Fruit fly (Drosophila melanogaster): Measurements from ENCODE around the gene Arf1.
A peak's percentile ranks its signal among the peaks of the same experiment; 100 is the strongest.

Gene Arf1

dm6 chr3L:22863367-22864078 lies 8.5 kb downstream of the Arf1 start, which contains the start of gene CG33169 (continued):
- TF ChIP-seq CG3407 (GFP tag; optimal IDR thresholded peaks at IDR 0.05) (peak; percentile 65), shn (GFP tag; optimal IDR thresholded peaks at IDR 0.05) (peak; percentile 90), HmgD (GFP tag; optimal IDR thresholded peaks at IDR 0.05) (peak; percentile 98), tna (GFP tag; IDR thresholded peaks at IDR 0.05; ENCODE audit: partially characterized antibody) (peak; percentile 50), Scr (GFP tag; IDR thresholded peaks at IDR 0.05; ENCODE audit: partially characterized antibody) (peak; percentile 62), B-H2 (GFP tag; optimal IDR thresholded peaks at IDR 0.05) (peak; percentile 95), Sox102F (GFP tag; optimal IDR thresholded peaks at IDR 0.05) (peak; percentile 59), Mad (GFP tag; optimal IDR thresholded peaks at IDR 0.05) (peak; percentile 89), amos (GFP tag; IDR thresholded peaks at IDR 0.05; ENCODE audit: partially characterized antibody) (peak; percentile 76), ems (GFP tag; optimal IDR thresholded peaks at IDR 0.05) (peak; percentile 86), ERR (GFP tag; optimal IDR thresholded peaks at IDR 0.05) (peak; percentile 90), E2f2 (GFP tag; IDR thresholded peaks at IDR 0.05) (peak; percentile 100), zfh1 (GFP tag; IDR thresholded peaks at IDR 0.05) (peak; percentile 89), cato (GFP tag; optimal IDR thresholded peaks at IDR 0.05; ENCODE audit: borderline replicate concordance) (peak; percentile 40), chm (GFP tag; IDR thresholded peaks at IDR 0.05) (peak; percentile 76), CG8388 (GFP tag; optimal IDR thresholded peaks at IDR 0.05) (peak; percentile 31), CG31441 (GFP tag; IDR thresholded peaks at IDR 0.05) (peak; percentile 56; the same call in 1 of the 2 replicates), tin (GFP tag; optimal IDR thresholded peaks at IDR 0.05) (peak; percentile 79), CG17359 (tag; optimal IDR thresholded peaks at IDR 0.05) (peak; percentile 82), br (optimal IDR thresholded peaks at IDR 0.05) (no peak), otp (GFP tag; IDR thresholded peaks at IDR 0.05) (peak; percentile 73), CG15011 (GFP tag; optimal IDR thresholded peaks at IDR 0.05) (peak; percentile 52), pfk (GFP tag; optimal IDR thresholded peaks at IDR 0.05) (peak; percentile 71), CG12659 (GFP tag; optimal IDR thresholded peaks at IDR 0.05) (peak; percentile 93), Sry-δ (GFP tag; optimal IDR thresholded peaks at IDR 0.05) (peak; percentile 83), tll (GFP tag; optimal IDR thresholded peaks at IDR 0.05) (peak in 1 of 2 experiments; percentile 16), CG17612 (GFP tag; IDR thresholded peaks at IDR 0.05) (peak; percentile 88), CG14860 (GFP tag; IDR thresholded peaks at IDR 0.05; ENCODE audit: partially characterized antibody) (0 out of 3 replicates have a peak, but pooled peaks have one; percentile 44), rib (GFP tag; IDR thresholded peaks at IDR 0.05) (peak; percentile 89), CG18599 (GFP tag; optimal IDR thresholded peaks at IDR 0.05) (peak; percentile 86), Opbp (GFP tag; IDR thresholded peaks at IDR 0.05; ENCODE audit: partially characterized antibody) (peak; percentile 71), dimm (GFP tag; IDR thresholded peaks at IDR 0.05) (peak; percentile 41; the same call in 1 of the 2 replicates), CG10147 (GFP tag; optimal IDR thresholded peaks at IDR 0.05) (peak; percentile 52), CG12219 (GFP tag; optimal IDR thresholded peaks at IDR 0.05) (peak; percentile 56), Blimp-1 (GFP tag; optimal IDR thresholded peaks at IDR 0.05) (no peak), dan (GFP tag; IDR thresholded peaks at IDR 0.05) (no peak), CG7357 (GFP tag; IDR thresholded peaks at IDR 0.05) (0 out of 3 replicates have a peak, but pooled peaks have one; percentile 55), Usf (GFP tag; optimal IDR thresholded peaks at IDR 0.05) (peak; percentile 67), Oli (tag; optimal IDR thresholded peaks at IDR 0.05) (peak; percentile 47), row (GFP tag; IDR thresholded peaks at IDR 0.05) (peak; percentile 69), D19A (tag; optimal IDR thresholded peaks at IDR 0.05) (peak; percentile 33), Dad (GFP tag; optimal IDR thresholded peaks at IDR 0.05) (peak; percentile 91), Gug (GFP tag; IDR thresholded peaks at IDR 0.05) (peak; percentile 86), lmd (GFP tag; IDR thresholded peaks at IDR 0.05) (peak; percentile 79), Ets65A (GFP tag) (peak; percentile 100), CG11504 (tag; optimal IDR thresholded peaks at IDR 0.05) (peak; percentile 89), her (GFP tag; optimal IDR thresholded peaks at IDR 0.05) (peak; percentile 86), tup (GFP tag; optimal IDR thresholded peaks at IDR 0.05) (peak; percentile 83), CG12299 (tag; optimal IDR thresholded peaks at IDR 0.05) (peak; percentile 63)

Measured in whole organism, embryonic.